Fruit fly (Drosophila melanogaster) whole organism, prepupa: Measurements from ENCODE around the gene CG42832.

Source experiments
- CG1621 ChIP-seq: fragments of 200-800 bp; sonication (Bioruptor generic); optimal IDR thresholded peaks from 3 replicates; lab custom pipeline; 2018; ENCODE audit warnings: missing biosample characterization, mild to moderate bottlenecking, missing genetic modification characterization
- CG6854 ChIP-seq: fragments of 200-800 bp; sonication (Bioruptor generic); optimal IDR thresholded peaks from 2 replicates; lab custom pipeline; 2017; ENCODE audit warnings: missing biosample characterization, mild to moderate bottlenecking, missing genetic modification characterization
- CG9139 ChIP-seq: fragments of 200-800 bp; sonication (Bioruptor generic); optimal IDR thresholded peaks from 3 replicates; lab custom pipeline; 2017; ENCODE audit warnings: missing biosample characterization, mild to moderate bottlenecking, missing genetic modification characterization
- Sox14 ChIP-seq: fragments of 200-800 bp; sonication (Bioruptor generic); optimal IDR thresholded peaks from 3 replicates; lab custom pipeline; 2016; ENCODE audit warnings: missing biosample characterization, missing genetic modification characterization
- dsx ChIP-seq: fragments of 200-800 bp; optimal IDR thresholded peaks from 3 replicates; lab custom pipeline; 2019; ENCODE audit warnings: missing biosample characterization, mild to moderate bottlenecking, missing genetic modification characterization, moderate library complexity; ENCODE audit not compliant: poor library complexity, severe bottlenecking
- spab ChIP-seq: fragments of 200-800 bp; sonication (Bioruptor generic); optimal IDR thresholded peaks from 2 replicates; lab custom pipeline; 2017; ENCODE audit warnings: missing biosample characterization, mild to moderate bottlenecking, missing genetic modification characterization, missing genetic modification reagents

dm6 chr3L:11624281-11624680 is 14.3 kb downstream of the CG42832 start, which contains the start of gene Akr1B:
- TF ChIP-seq CG1621 (tag; lab: Kevin White, UChicago) (no peak), CG9139 (GFP tag; lab: Kevin White, UChicago) (no peak), spab (GFP tag; lab: Kevin White, UChicago) (no peak), CG6854 (GFP tag; lab: Kevin White, UChicago) (no peak), dsx (GFP tag; lab: Kevin White, UChicago) (no peak), Sox14 (no peak)
